Worm (Caenorhabditis elegans) whole organism, L2 larva: ENCODE results near the gene pei-1.

Source experiments
- C34F6.9 ChIP-seq: fragments of 150-350 bp; optimal IDR thresholded peaks from 2 replicates; lab custom pipeline; 2014; ENCODE audit warnings: missing biosample characterization, missing genetic modification characterization
- F13H6.1 ChIP-seq: sonication (generic microtip); optimal IDR thresholded peaks from 2 replicates; lab custom pipeline; 2016; ENCODE audit warnings: missing genetic modification characterization, missing compliant biosample characterization
- R02D3.7 ChIP-seq: fragments of 150-350 bp; optimal IDR thresholded peaks from 2 replicates; lab custom pipeline; 2014; ENCODE audit warnings: missing biosample characterization, missing genetic modification characterization
- Y55F3AM.14 ChIP-seq: fragments of 200-800 bp; sonication (Bioruptor generic); optimal IDR thresholded peaks from 2 replicates; lab custom pipeline; 2018; ENCODE audit warnings: mild to moderate bottlenecking, missing genetic modification characterization, missing compliant biosample characterization
- ama-1 ChIP-seq: fragments of 150-350 bp; optimal IDR thresholded peaks from 2 replicates; lab custom pipeline; 2018; ENCODE audit warnings: inconsistent platforms
- ceh-16 ChIP-seq: fragments of 150-350 bp; optimal IDR thresholded peaks from 2 replicates; lab custom pipeline; 2014; ENCODE audit warnings: missing biosample characterization, missing genetic modification characterization
- ceh-82 ChIP-seq: fragments of 150-350 bp; optimal IDR thresholded peaks from 2 replicates; lab custom pipeline; 2014; ENCODE audit warnings: missing biosample characterization, missing genetic modification characterization
- elt-3 ChIP-seq: sonication (generic microtip); optimal IDR thresholded peaks from 2 replicates; lab custom pipeline; 2017; ENCODE audit warnings: missing biosample characterization, missing genetic modification characterization
- fos-1 ChIP-seq: fragments of 150-350 bp; optimal IDR thresholded peaks from 2 replicates; lab custom pipeline; 2014; ENCODE audit warnings: missing biosample characterization, missing genetic modification characterization
- lin-11 ChIP-seq: fragments of 150-350 bp; sonication (generic microtip); optimal IDR thresholded peaks from 2 replicates; lab custom pipeline; 2014; ENCODE audit warnings: missing biosample characterization, missing genetic modification characterization, inconsistent platforms, mixed read lengths
- lin-13 ChIP-seq: fragments of 150-350 bp; optimal IDR thresholded peaks from 2 replicates; lab custom pipeline; 2014; ENCODE audit warnings: missing biosample characterization, missing genetic modification reagents, missing genetic modification characterization
- mab-5 ChIP-seq: fragments of 150-350 bp; optimal IDR thresholded peaks from 2 replicates; lab custom pipeline; 2014; ENCODE audit warnings: missing biosample characterization, missing genetic modification characterization
- nhr-12 ChIP-seq: fragments of 150-350 bp; optimal IDR thresholded peaks from 2 replicates; lab custom pipeline; 2014; ENCODE audit warnings: missing biosample characterization, missing genetic modification characterization
- nhr-129 ChIP-seq: fragments of 150-350 bp; optimal IDR thresholded peaks from 2 replicates; lab custom pipeline; 2014; ENCODE audit warnings: missing biosample characterization, missing genetic modification characterization
- nhr-6 ChIP-seq: fragments of 150-350 bp; optimal IDR thresholded peaks from 2 replicates; lab custom pipeline; 2014; ENCODE audit warnings: missing biosample characterization, missing genetic modification characterization
- nhr-77 ChIP-seq: fragments of 150-350 bp; optimal IDR thresholded peaks from 2 replicates; lab custom pipeline; 2014; ENCODE audit warnings: missing biosample characterization, missing genetic modification characterization
- peb-1 ChIP-seq: fragments of 150-350 bp; optimal IDR thresholded peaks from 2 replicates; lab custom pipeline; 2014; ENCODE audit warnings: missing biosample characterization, missing genetic modification characterization
- sem-4 ChIP-seq: fragments of 150-350 bp; optimal IDR thresholded peaks from 2 replicates; lab custom pipeline; 2014; ENCODE audit warnings: missing biosample characterization, missing genetic modification reagents, missing genetic modification characterization
- skn-1 ChIP-seq: sonication (generic microtip); optimal IDR thresholded peaks from 2 replicates; lab custom pipeline; 2017; ENCODE audit warnings: missing biosample characterization, missing genetic modification characterization
- sma-3 ChIP-seq: sonication (generic microtip); optimal IDR thresholded peaks from 2 replicates; lab custom pipeline; 2016; ENCODE audit warnings: missing genetic modification reagents, missing genetic modification characterization, missing compliant biosample characterization
- unc-39 ChIP-seq: fragments of 150-350 bp; optimal IDR thresholded peaks from 2 replicates; lab custom pipeline; 2014; ENCODE audit warnings: missing biosample characterization, missing genetic modification characterization
- unc-55 ChIP-seq: fragments of 150-350 bp; sonication (generic microtip); optimal IDR thresholded peaks from 3 replicates; lab custom pipeline; 2014; ENCODE audit warnings: missing biosample characterization, missing genetic modification reagents, missing genetic modification characterization
- unc-62 ChIP-seq: fragments of 150-350 bp; optimal IDR thresholded peaks from 2 replicates; lab custom pipeline; 2014; ENCODE audit warnings: missing biosample characterization, missing genetic modification reagents, missing genetic modification characterization
- zag-1 ChIP-seq: fragments of 150-350 bp; optimal IDR thresholded peaks from 2 replicates; lab custom pipeline; 2014; ENCODE audit warnings: missing biosample characterization, missing genetic modification characterization

pei-1 gene

DNA sequence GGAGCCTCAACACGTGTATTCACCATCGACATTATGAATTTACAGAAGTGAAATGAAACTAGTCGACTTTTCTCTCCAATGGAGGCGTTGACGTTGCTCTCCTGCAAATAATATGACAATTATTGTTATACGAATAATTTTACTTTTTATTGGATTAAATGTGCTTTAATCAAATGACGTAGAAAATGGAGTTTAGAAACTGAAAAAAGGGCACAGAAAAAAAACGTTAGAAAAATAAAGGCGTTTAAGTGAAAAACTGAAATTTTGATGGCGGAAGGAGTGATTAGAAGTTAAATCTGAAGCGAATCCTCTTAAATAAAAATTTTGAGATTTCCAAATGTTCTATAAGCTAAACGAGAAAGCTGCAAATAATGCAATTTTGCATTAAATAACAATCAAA lies 12.3 kb downstream of the pei-1 start, which contains the start of gene npr-2:
TSS of gene npr-2 (minus strand) at position 101 of the 400 bp plus-strand sequence.
- TF ChIP-seq R02D3.7 (no peak), nhr-12 (no peak)

DNA sequence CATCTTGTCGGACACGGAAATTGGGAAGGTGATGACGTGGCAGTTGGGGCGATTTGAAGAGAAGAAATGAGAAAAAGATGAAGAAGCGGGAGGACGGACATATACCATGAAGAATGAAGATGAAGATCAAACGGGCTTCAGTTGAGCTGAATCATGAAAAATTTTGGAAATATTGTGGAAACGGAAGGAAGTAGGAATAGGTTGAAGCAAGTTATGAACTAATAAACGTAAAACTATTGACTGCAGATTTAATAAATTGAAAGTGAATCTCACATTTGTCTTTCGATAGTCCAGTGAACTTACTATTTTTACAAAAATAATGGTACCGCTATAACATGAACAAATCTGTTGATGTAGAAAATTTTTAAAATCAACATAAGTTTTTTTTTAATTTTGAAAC lies 25.8 kb downstream of the pei-1 start, which contains the start of gene lron-14:
TSS of gene lron-14 (minus strand) at position 101 of the 400 bp plus-strand sequence.
- TF ChIP-seq unc-39: no peak
- TF ChIP-seq F13H6.1 (tag; lab: Kevin White, UChicago): no peak
- TF ChIP-seq sem-4 (tag; lab: Kevin White, UChicago): no peak
- TF ChIP-seq unc-62 (GFP tag; lab: Kevin White, UChicago): no peak
- no peak for TF ChIP-seq ceh-16
- no peak for TF ChIP-seq lin-13 (GFP tag; lab: Kevin White, UChicago)
- no peak for TF ChIP-seq ceh-82 (tag; lab: Kevin White, UChicago)
- TF ChIP-seq Y55F3AM.14: no peak
- no peak for TF ChIP-seq unc-55 (GFP tag; lab: Kevin White, UChicago)
- TF ChIP-seq zag-1 (tag; lab: Kevin White, UChicago): no peak
- TF ChIP-seq nhr-129 (tag; lab: Kevin White, UChicago): no peak
- TF ChIP-seq R02D3.7: no peak
- no peak for TF ChIP-seq ama-1 (lab: Kevin White, UChicago)

DNA sequence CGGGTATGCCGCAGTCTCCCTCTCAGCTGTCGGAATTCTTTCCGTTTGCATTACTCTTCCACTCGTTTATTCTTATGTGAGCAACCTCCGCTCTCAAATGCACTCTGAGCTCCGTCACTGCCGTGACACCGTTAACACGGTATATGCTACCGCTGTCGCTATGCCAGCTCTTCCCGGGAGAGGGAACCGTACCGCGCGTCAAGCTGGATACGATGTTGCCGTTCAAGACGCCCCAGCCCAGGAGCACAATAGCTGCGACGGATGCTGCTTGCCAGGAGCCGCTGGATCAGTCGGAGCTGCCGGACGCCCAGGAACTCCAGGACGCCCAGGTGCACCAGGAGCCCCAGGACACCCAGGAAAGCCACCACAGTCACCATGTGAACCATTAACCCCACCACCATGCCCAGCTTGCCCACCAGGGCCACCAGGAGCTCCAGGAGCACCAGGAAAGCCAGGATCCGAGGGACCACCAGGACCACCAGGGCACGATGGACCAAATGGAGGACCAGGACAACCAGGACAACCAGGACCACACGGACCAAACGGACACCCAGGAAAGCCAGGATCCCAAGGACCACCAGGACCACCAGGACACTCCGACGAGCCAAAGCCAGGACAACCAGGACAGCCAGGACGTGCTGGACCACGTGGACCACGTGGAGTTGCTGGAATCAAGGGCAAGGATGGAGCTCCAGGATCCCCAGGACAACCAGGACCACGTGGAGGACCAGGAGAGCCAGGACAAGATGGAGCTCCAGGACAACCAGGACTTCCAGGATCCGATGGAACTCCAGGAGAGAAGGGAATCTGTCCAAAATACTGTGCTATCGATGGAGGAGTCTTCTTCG lies 28.6 kb downstream of the pei-1 start:
- no peak for TF ChIP-seq lin-13 (GFP tag; lab: Kevin White, UChicago)
- no peak for TF ChIP-seq peb-1 (tag; lab: Kevin White, UChicago)
- no peak for TF ChIP-seq sma-3 (GFP tag; lab: Kevin White, UChicago)
- no peak for TF ChIP-seq sem-4 (tag; lab: Kevin White, UChicago)
- TF ChIP-seq mab-5 (tag; lab: Kevin White, UChicago): no peak
- no peak for TF ChIP-seq nhr-6 (tag; lab: Kevin White, UChicago)

DNA sequence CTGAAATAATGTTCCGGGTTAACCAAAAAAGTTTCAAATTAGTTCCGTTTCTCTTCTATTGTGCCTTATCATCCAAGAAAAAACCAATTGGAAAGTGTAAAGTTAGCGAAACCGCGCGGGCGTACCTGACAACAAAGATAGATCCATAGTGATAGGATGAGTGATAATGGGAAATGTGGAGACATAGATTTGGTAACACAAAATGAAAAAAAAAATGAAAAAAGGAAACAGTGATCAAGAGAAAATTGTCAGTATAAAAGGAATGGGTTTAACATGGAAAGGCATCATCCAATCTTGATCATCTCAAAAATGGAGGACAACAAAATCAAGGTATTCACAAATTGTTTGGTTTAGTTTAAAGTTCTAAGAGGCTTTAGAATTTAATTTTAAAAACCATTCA lies 29.2 kb downstream of the pei-1 start, which contains the start of gene col-122:
TSS of gene col-122 (plus strand) at position 301 of the 400 bp plus-strand sequence.
- TF ChIP-seq unc-55 (GFP tag; lab: Kevin White, UChicago) (no peak), elt-3 (tag; lab: Kevin White, UChicago) (no peak)

DNA sequence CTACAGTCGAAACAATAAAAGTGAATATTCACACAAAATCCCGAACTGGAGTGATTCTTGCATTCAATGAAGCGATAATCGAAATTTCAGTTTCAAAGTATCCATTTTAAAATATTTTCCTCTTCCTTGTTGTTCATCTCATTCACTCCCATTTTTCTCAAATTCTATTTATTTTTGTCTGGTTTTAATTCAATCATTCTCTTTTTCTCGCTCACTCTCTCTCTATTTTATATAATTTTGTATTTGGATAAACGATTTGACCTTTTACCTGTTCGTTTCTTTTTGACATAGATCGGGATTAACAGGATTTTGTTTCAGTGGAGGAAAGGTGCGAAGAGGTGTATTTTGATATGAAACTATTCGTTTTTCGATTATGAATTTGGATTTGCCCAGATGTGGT lies 46.3 kb downstream of the pei-1 start, which contains the start of gene T05A1.5:
TSS of gene T05A1.5 (plus strand) at position 301 of the 400 bp plus-strand sequence.
- TF ChIP-seq zag-1 (tag; lab: Kevin White, UChicago): no peak
- no peak for TF ChIP-seq sma-3 (GFP tag; lab: Kevin White, UChicago)
- no peak for TF ChIP-seq ceh-16
- no peak for TF ChIP-seq lin-11
- TF ChIP-seq F13H6.1 (tag; lab: Kevin White, UChicago): no peak
- TF ChIP-seq nhr-77 (tag; lab: Kevin White, UChicago): no peak
- TF ChIP-seq fos-1 (tag; lab: Kevin White, UChicago): no peak
- TF ChIP-seq ceh-82 (tag; lab: Kevin White, UChicago): no peak
- no peak for TF ChIP-seq C34F6.9 (tag; lab: Kevin White, UChicago)

DNA sequence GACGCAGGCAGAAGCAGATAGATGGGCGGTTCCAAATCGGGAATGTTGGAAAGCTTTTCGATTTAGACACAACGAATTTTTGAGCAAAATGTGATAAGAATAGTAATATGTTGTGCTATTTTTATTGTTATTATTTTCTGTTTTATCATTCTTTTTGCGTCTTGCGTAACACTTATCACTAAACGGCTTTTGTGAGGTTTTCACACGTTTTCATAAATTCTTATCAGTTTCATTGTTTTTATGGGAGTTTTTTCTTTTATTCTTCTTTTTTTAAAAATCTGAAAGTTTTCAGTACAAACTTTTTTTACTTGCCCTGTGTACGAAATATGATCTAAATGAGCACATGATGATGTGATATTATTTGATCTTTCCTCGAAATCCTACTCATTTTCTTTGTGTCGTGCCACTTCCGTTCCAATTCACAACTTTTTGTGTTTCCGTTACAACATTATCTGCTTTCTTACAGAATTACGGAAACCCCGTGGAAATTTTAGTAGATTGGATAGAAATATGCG lies 51.9 kb downstream of the pei-1 start, which contains the start of gene fbl-1:
TSS of gene fbl-1 (plus strand) at position 465 of the 515 bp plus-strand sequence.
- TF ChIP-seq skn-1 (tag; lab: Kevin White, UChicago) (no peak), fos-1 (tag; lab: Kevin White, UChicago) (peak; percentile 45)
